Fruit fly (Drosophila melanogaster): Measurements from ENCODE around the gene Trf.

Trf gene

DNA sequence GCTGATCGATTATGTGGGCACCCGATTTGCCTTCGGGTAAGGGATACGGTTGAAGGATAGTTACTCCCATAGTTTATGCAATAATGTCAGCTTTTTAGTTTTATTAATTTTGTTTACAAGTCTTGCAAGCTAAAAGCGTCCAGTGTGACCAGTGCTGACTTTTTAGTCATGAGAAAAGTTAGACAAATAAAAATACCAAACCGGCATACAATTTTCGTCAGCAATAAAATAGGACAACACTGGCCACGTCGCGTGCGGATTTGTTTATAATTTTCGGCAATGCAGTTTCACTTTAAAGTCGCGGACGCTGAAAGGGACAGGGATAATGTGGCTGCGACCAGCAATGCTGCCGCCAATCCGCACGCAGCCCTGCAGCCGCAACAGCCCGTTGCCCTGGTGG lies at the start of gene Trf, which contains the start of gene MED20:
Gene Trf (plus strand): TSS at position 204 of the 400 bp plus-strand sequence.
Gene MED20 (minus strand): TSS at position 157 of the 400 bp plus-strand sequence.
- TF ChIP-seq CG4496 (GFP tag; IDR thresholded peaks at IDR 0.05) (no peak), CG34367 (tag; optimal IDR thresholded peaks at IDR 0.05) (no peak), CG15710 (tag; optimal IDR thresholded peaks at IDR 0.05) (no peak), fd96Ca (GFP tag; IDR thresholded peaks at IDR 0.05) (no peak), gl (tag; optimal IDR thresholded peaks at IDR 0.05) (no peak), Snoo (tag; optimal IDR thresholded peaks at IDR 0.05) (no peak), Ets98B (GFP tag; IDR thresholded peaks at IDR 0.05) (no peak), CG13204 (GFP tag; optimal IDR thresholded peaks at IDR 0.05) (no peak), Pif1A (GFP tag; optimal IDR thresholded peaks at IDR 0.05) (no peak)

- TF ChIP-seq CG32121 (GFP tag; IDR thresholded peaks at IDR 0.05) = no peak
- TF ChIP-seq CG10348 (GFP tag; IDR thresholded peaks at IDR 0.05) = no peak
- no peak for TF ChIP-seq rn (GFP tag; IDR thresholded peaks at IDR 0.05)
- TF ChIP-seq CG4496 (GFP tag; IDR thresholded peaks at IDR 0.05) = no peak
- no peak for TF ChIP-seq CG15710 (tag; optimal IDR thresholded peaks at IDR 0.05)
- no peak for TF ChIP-seq CG13204 (GFP tag; optimal IDR thresholded peaks at IDR 0.05)
- no peak for TF ChIP-seq EcR (GFP tag; optimal IDR thresholded peaks at IDR 0.05)
- no peak for TF ChIP-seq fd96Ca (GFP tag; IDR thresholded peaks at IDR 0.05)
- no peak for TF ChIP-seq CG8159 (tag; optimal IDR thresholded peaks at IDR 0.05)
- TF ChIP-seq CG9948 (tag; optimal IDR thresholded peaks at IDR 0.05) = no peak
- TF ChIP-seq D1 (tag; optimal IDR thresholded peaks at IDR 0.05) = no peak
- TF ChIP-seq gl (tag; optimal IDR thresholded peaks at IDR 0.05) = no peak
- no peak for TF ChIP-seq CG14655 (GFP tag; optimal IDR thresholded peaks at IDR 0.05)
- TF ChIP-seq Pif1B (GFP tag; optimal IDR thresholded peaks at IDR 0.05) = no peak
- TF ChIP-seq Pif1A (GFP tag; optimal IDR thresholded peaks at IDR 0.05) = no peak
- no peak for TF ChIP-seq CG17806 (tag; optimal IDR thresholded peaks at IDR 0.05)
- TF ChIP-seq CG8301 (tag; optimal IDR thresholded peaks at IDR 0.05) = no peak
- TF ChIP-seq CG12605 (GFP tag; IDR thresholded peaks at IDR 0.05) = no peak
Measured at dm6 chr2L:8024325-8024724, 48.4 kb upstream of the Trf start.

dm6 chr2L:8029160-8029852 lies 43.4 kb upstream of the Trf start, which contains the start of gene baf:
TSS of gene baf (plus strand) at chr2L:8029462.
- no peak for TF ChIP-seq CG10348 (GFP tag; IDR thresholded peaks at IDR 0.05)
- TF ChIP-seq CG14655 (GFP tag; optimal IDR thresholded peaks at IDR 0.05) = no peak
- TF ChIP-seq CG17806 (tag; optimal IDR thresholded peaks at IDR 0.05) = no peak
- no peak for TF ChIP-seq CG15710 (tag; optimal IDR thresholded peaks at IDR 0.05)
- TF ChIP-seq CG34367 (tag; optimal IDR thresholded peaks at IDR 0.05) = no peak
- no peak for TF ChIP-seq CG32121 (GFP tag; IDR thresholded peaks at IDR 0.05)
- TF ChIP-seq fd96Ca (GFP tag; IDR thresholded peaks at IDR 0.05) = no peak
- no peak for TF ChIP-seq CG4496 (GFP tag; IDR thresholded peaks at IDR 0.05)
- no peak for TF ChIP-seq Pif1A (GFP tag; optimal IDR thresholded peaks at IDR 0.05)
- TF ChIP-seq EcR (GFP tag; optimal IDR thresholded peaks at IDR 0.05) = no peak
- no peak for TF ChIP-seq Pif1B (GFP tag; optimal IDR thresholded peaks at IDR 0.05)
- TF ChIP-seq D1 (tag; optimal IDR thresholded peaks at IDR 0.05) = no peak
- TF ChIP-seq CG8301 (tag; optimal IDR thresholded peaks at IDR 0.05) = no peak
- TF ChIP-seq rn (GFP tag; IDR thresholded peaks at IDR 0.05) = no peak
- no peak for TF ChIP-seq Ets98B (GFP tag; IDR thresholded peaks at IDR 0.05)
- no peak for TF ChIP-seq CG13204 (GFP tag; optimal IDR thresholded peaks at IDR 0.05)
- no peak for TF ChIP-seq CG8159 (tag; optimal IDR thresholded peaks at IDR 0.05)
- TF ChIP-seq CG9948 (tag; optimal IDR thresholded peaks at IDR 0.05) = no peak

DNA sequence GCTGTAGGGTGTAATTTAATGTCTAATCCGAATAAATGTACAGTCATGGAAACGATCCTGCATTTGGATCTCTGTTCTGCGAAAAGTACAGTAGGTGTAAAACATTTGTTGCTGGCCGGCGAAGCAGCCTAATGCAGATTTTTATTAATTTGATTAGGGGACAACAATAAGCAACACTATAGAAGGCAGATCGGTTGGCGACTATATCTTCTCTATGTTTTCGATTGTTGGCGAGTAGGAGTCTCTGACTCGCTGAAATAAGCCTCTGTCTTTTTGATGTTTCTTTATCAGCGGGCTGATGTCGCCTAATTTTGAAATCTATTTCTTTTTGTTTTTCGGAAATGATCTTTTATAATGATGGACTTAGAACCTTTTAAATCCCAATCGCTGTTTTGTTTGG lies 42.6 kb upstream of the Trf start:
- TF ChIP-seq CG9948 (tag; optimal IDR thresholded peaks at IDR 0.05) = no peak
- TF ChIP-seq CG8159 (tag; optimal IDR thresholded peaks at IDR 0.05) = no peak
- no peak for TF ChIP-seq CG4496 (GFP tag; IDR thresholded peaks at IDR 0.05)
- no peak for TF ChIP-seq Ets98B (GFP tag; IDR thresholded peaks at IDR 0.05)
- no peak for TF ChIP-seq CG14655 (GFP tag; optimal IDR thresholded peaks at IDR 0.05)
- no peak for TF ChIP-seq EcR (GFP tag; optimal IDR thresholded peaks at IDR 0.05)
- TF ChIP-seq CG12605 (GFP tag; IDR thresholded peaks at IDR 0.05) = no peak
- no peak for TF ChIP-seq gl (tag; optimal IDR thresholded peaks at IDR 0.05)
- TF ChIP-seq CG17806 (tag; optimal IDR thresholded peaks at IDR 0.05) = no peak

DNA sequence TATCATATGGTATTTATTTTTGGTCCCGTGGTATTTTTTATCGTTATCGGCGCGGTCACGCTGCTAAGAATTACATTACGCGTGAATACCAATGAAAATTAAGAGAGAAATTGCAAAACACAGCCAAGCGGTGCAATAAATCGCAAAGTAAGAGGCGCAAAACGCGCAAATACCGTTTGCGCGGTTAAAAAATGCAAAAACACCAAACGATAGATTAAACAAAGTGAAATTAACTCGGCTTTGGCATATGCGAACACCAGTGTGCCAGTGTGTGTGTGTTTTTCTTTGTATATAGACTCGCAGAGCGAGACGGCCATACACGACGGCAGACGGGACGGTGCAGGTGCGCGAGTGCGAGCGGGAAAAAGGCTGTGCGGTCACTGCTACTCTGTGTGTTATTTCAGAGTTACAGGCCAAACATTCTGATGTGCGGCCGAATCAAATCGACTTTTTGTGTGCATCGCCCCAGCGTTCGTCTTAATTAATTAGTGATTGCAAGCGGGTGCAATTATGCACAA lies 41.9 kb upstream of the Trf start, which contains the start of gene Cka:
Gene Cka (plus strand): TSS at position 29 of the 518 bp plus-strand sequence.
- TF ChIP-seq CG34367 (tag; optimal IDR thresholded peaks at IDR 0.05) (no peak), CG12605 (GFP tag; IDR thresholded peaks at IDR 0.05) (no peak), fd96Ca (GFP tag; IDR thresholded peaks at IDR 0.05) (peak; percentile 44; the same call in 1 of the 3 replicates), EcR (GFP tag; optimal IDR thresholded peaks at IDR 0.05) (no peak), rn (GFP tag; IDR thresholded peaks at IDR 0.05) (no peak), CG4496 (GFP tag; IDR thresholded peaks at IDR 0.05) (peak; percentile 69; the same call in 1 of the 3 replicates), CG13204 (GFP tag; optimal IDR thresholded peaks at IDR 0.05) (peak; percentile 57), CG14655 (GFP tag; optimal IDR thresholded peaks at IDR 0.05) (no peak), Snoo (tag; optimal IDR thresholded peaks at IDR 0.05) (peak; percentile 5), Pif1B (GFP tag; optimal IDR thresholded peaks at IDR 0.05) (no peak), CG15710 (tag; optimal IDR thresholded peaks at IDR 0.05) (no peak), CG8159 (tag; optimal IDR thresholded peaks at IDR 0.05) (peak; percentile 34), Pif1A (GFP tag; optimal IDR thresholded peaks at IDR 0.05) (no peak), D1 (tag; optimal IDR thresholded peaks at IDR 0.05) (no peak)

DNA sequence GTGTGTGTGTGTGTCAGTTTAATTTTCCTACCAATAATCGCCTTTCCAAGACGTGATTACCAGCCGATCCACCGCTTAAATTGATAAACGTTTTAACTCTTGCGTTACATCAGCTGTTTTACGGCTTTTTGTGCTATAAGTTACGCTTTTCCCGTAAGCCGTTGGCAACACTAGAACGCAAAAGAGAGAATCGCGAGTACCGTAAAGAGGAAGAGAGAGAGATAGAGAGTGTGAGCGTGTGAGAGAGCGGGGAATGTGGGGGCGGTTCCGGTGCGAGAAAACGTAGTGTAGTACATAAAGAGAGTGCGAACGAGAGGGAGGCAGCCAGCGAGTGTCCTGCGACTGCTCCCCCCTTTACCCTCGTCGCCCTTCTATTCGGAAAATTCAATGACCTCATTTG lies 41.1 kb upstream of the Trf start:
- TF ChIP-seq CG8159 (tag; optimal IDR thresholded peaks at IDR 0.05) (no peak), Pif1A (GFP tag; optimal IDR thresholded peaks at IDR 0.05) (no peak), CG8301 (tag; optimal IDR thresholded peaks at IDR 0.05) (no peak), CG4496 (GFP tag; IDR thresholded peaks at IDR 0.05) (peak; percentile 38; the same call in 1 of the 3 replicates), CG15710 (tag; optimal IDR thresholded peaks at IDR 0.05) (no peak), Snoo (tag; optimal IDR thresholded peaks at IDR 0.05) (no peak), fd96Ca (GFP tag; IDR thresholded peaks at IDR 0.05) (no peak), CG14655 (GFP tag; optimal IDR thresholded peaks at IDR 0.05) (no peak), EcR (GFP tag; optimal IDR thresholded peaks at IDR 0.05) (peak; percentile 54), gl (tag; optimal IDR thresholded peaks at IDR 0.05) (no peak), CG12605 (GFP tag; IDR thresholded peaks at IDR 0.05) (peak; percentile 29; the same call in 1 of the 2 replicates), CG34367 (tag; optimal IDR thresholded peaks at IDR 0.05) (no peak), CG13204 (GFP tag; optimal IDR thresholded peaks at IDR 0.05) (peak; percentile 25), rn (GFP tag; IDR thresholded peaks at IDR 0.05) (no peak), CG32121 (GFP tag; IDR thresholded peaks at IDR 0.05) (no peak), Ets98B (GFP tag; IDR thresholded peaks at IDR 0.05) (no peak), Pif1B (GFP tag; optimal IDR thresholded peaks at IDR 0.05) (no peak), CG10348 (GFP tag; IDR thresholded peaks at IDR 0.05) (no peak), D1 (tag; optimal IDR thresholded peaks at IDR 0.05) (no peak), CG9948 (tag; optimal IDR thresholded peaks at IDR 0.05) (no peak), CG17806 (tag; optimal IDR thresholded peaks at IDR 0.05) (no peak)

All from whole organism, pupa.